Worm (Caenorhabditis elegans): ENCODE results near the gene ZK673.1.

The ZK673.1 gene

ce11 chrII:10494467-10494866 lies 51.5 kb downstream of the ZK673.1 start, which contains the start of gene ZK666.14:
Gene ZK666.14 (plus strand): TSS chrII:10494767.
- TF ChIP-seq ztf-23 (GFP tag; IDR thresholded peaks at IDR 0.05) (no peak), T22C8.4 (GFP tag; IDR thresholded peaks at IDR 0.05) (no peak), flt-1 (GFP tag; IDR thresholded peaks at IDR 0.05) (no peak), med-1 (GFP tag; optimal IDR thresholded peaks at IDR 0.05; ENCODE audit: insufficient read depth) (no peak), klf-2 (GFP tag; conservative IDR thresholded peaks at IDR 0.05) (no peak), ref-1 (GFP tag; conservative IDR thresholded peaks at IDR 0.05) (no peak), tab-1 (GFP tag; IDR thresholded peaks at IDR 0.05) (no peak), cog-1 (tag; optimal IDR thresholded peaks at IDR 0.05) (no peak), ztf-29 (GFP tag; IDR thresholded peaks at IDR 0.05) (no peak)
